Fruit fly (Drosophila melanogaster) whole organism, prepupa: Measurements from ENCODE around the gene wapl.

Source experiments
- CG10631 ChIP-seq: fragments of 200-800 bp; sonication (Bioruptor generic); optimal IDR thresholded peaks from 2 replicates; lab custom pipeline; 2016; ENCODE audit warnings: missing biosample characterization, missing genetic modification characterization
- CG11294 ChIP-seq: fragments of 200-800 bp; sonication (Bioruptor generic); IDR thresholded peaks from 2 replicates; pipeline ENCODE4 v1.3.6; 2022; ENCODE audit warnings: missing biosample characterization, missing genetic modification characterization
- CG11762 ChIP-seq: fragments of 200-800 bp; sonication (Bioruptor generic); optimal IDR thresholded peaks from 3 replicates; lab custom pipeline; 2016; ENCODE audit warnings: missing biosample characterization, missing genetic modification characterization; ENCODE audit not compliant: insufficient read depth
- CG15336 ChIP-seq: fragments of 200-800 bp; sonication (Bioruptor generic); IDR thresholded peaks from 2 replicates; pipeline ENCODE4 v1.3.6; 2022; ENCODE audit warnings: missing biosample characterization, missing genetic modification characterization
- CG1621 ChIP-seq: fragments of 200-800 bp; sonication (Bioruptor generic); optimal IDR thresholded peaks from 3 replicates; lab custom pipeline; 2018; ENCODE audit warnings: missing biosample characterization, mild to moderate bottlenecking, missing genetic modification characterization
- CG16779 ChIP-seq: fragments of 200-800 bp; sonication (Bioruptor generic); optimal IDR thresholded peaks from 3 replicates; lab custom pipeline; 2017; ENCODE audit warnings: missing biosample characterization, mild to moderate bottlenecking, missing genetic modification characterization
- CG3032 ChIP-seq: fragments of 200-800 bp; optimal IDR thresholded peaks from 2 replicates; lab custom pipeline; 2019; ENCODE audit warnings: missing biosample characterization, mild to moderate bottlenecking, missing genetic modification characterization, moderate library complexity
- CG31627 ChIP-seq: fragments of 200-800 bp; sonication (Bioruptor generic); optimal IDR thresholded peaks from 3 replicates; lab custom pipeline; 2016; ENCODE audit warnings: missing biosample characterization, missing genetic modification characterization
- CG3919 ChIP-seq: fragments of 200-800 bp; sonication (Bioruptor generic); optimal IDR thresholded peaks from 3 replicates; lab custom pipeline; 2016; ENCODE audit warnings: missing biosample characterization, missing genetic modification characterization
- CG6163 ChIP-seq: fragments of 200-800 bp; sonication (Bioruptor generic); IDR thresholded peaks from 3 replicates; pipeline ENCODE4 v1.3.6; 2022; ENCODE audit warnings: missing biosample characterization, missing genetic modification characterization
- CG6854 ChIP-seq: fragments of 200-800 bp; sonication (Bioruptor generic); optimal IDR thresholded peaks from 2 replicates; lab custom pipeline; 2017; ENCODE audit warnings: missing biosample characterization, mild to moderate bottlenecking, missing genetic modification characterization
- CG8119 ChIP-seq: fragments of 200-800 bp; sonication (Bioruptor generic); IDR thresholded peaks from 3 replicates; pipeline ENCODE4 v1.3.6; 2022; ENCODE audit warnings: missing biosample characterization, missing genetic modification characterization
- CG8632 ChIP-seq: fragments of 200-800 bp; sonication (Bioruptor generic); optimal IDR thresholded peaks from 3 replicates; lab custom pipeline; 2016; ENCODE audit warnings: missing biosample characterization, missing genetic modification characterization
- CG9139 ChIP-seq: fragments of 200-800 bp; sonication (Bioruptor generic); optimal IDR thresholded peaks from 3 replicates; lab custom pipeline; 2017; ENCODE audit warnings: missing biosample characterization, mild to moderate bottlenecking, missing genetic modification characterization
- Eip75B ChIP-seq: fragments of 200-800 bp; sonication (Bioruptor generic); optimal IDR thresholded peaks from 3 replicates; lab custom pipeline; 2016; ENCODE audit warnings: missing biosample characterization, missing genetic modification characterization
- Eip78C ChIP-seq: fragments of 200-800 bp; sonication (Bioruptor generic); peaks from one replicate; lab custom pipeline; 2016; ENCODE audit warnings: missing biosample characterization, missing genetic modification characterization
- Eip93F ChIP-seq: fragments of 200-800 bp; sonication (Bioruptor generic); optimal IDR thresholded peaks from 2 replicates; lab custom pipeline; 2016; ENCODE audit warnings: missing biosample characterization, mild to moderate bottlenecking, missing genetic modification characterization
- Ets21C ChIP-seq: fragments of 200-800 bp; sonication (Bioruptor generic); optimal IDR thresholded peaks from 3 replicates; lab custom pipeline; 2016; ENCODE audit warnings: missing biosample characterization, missing genetic modification characterization
- Gug ChIP-seq: fragments of 200-800 bp; sonication (Bioruptor generic); IDR thresholded peaks from 2 replicates; pipeline ENCODE4 v1.3.6; 2022; ENCODE audit warnings: missing biosample characterization, missing genetic modification characterization
- Hr39 ChIP-seq: fragments of 200-800 bp; sonication (Bioruptor generic); optimal IDR thresholded peaks from 2 replicates; lab custom pipeline; 2016; ENCODE audit warnings: missing biosample characterization, missing genetic modification characterization
- Hr4 ChIP-seq: fragments of 200-800 bp; sonication (Bioruptor generic); optimal IDR thresholded peaks from 3 replicates; lab custom pipeline; 2016; ENCODE audit warnings: missing biosample characterization, missing genetic modification characterization
- Met ChIP-seq: fragments of 200-800 bp; sonication (Bioruptor generic); optimal IDR thresholded peaks from 3 replicates; lab custom pipeline; 2016; ENCODE audit warnings: missing biosample characterization, missing genetic modification characterization
- OdsH ChIP-seq: fragments of 200-800 bp; sonication (Bioruptor generic); optimal IDR thresholded peaks from 3 replicates; lab custom pipeline; 2016; ENCODE audit warnings: missing biosample characterization, missing genetic modification characterization
- Smox ChIP-seq: fragments of 200-800 bp; sonication (Bioruptor generic); optimal IDR thresholded peaks from 3 replicates; lab custom pipeline; 2016; ENCODE audit warnings: missing biosample characterization, missing genetic modification characterization
- Sox14 ChIP-seq: fragments of 200-800 bp; sonication (Bioruptor generic); optimal IDR thresholded peaks from 3 replicates; lab custom pipeline; 2016; ENCODE audit warnings: missing biosample characterization, missing genetic modification characterization
- Sox15 ChIP-seq: fragments of 200-800 bp; sonication (Bioruptor generic); optimal IDR thresholded peaks from 3 replicates; lab custom pipeline; 2016; ENCODE audit warnings: missing biosample characterization, missing genetic modification characterization
- achi ChIP-seq: fragments of 200-800 bp; sonication (Bioruptor generic); optimal IDR thresholded peaks from 3 replicates; lab custom pipeline; 2016; ENCODE audit warnings: missing biosample characterization, missing genetic modification characterization
- acj6 ChIP-seq: fragments of 200-800 bp; sonication (Bioruptor generic); optimal IDR thresholded peaks from 3 replicates; lab custom pipeline; 2016; ENCODE audit warnings: missing biosample characterization, missing genetic modification characterization
- cyc ChIP-seq: fragments of 200-800 bp; sonication (Bioruptor generic); optimal IDR thresholded peaks from 3 replicates; lab custom pipeline; 2016; ENCODE audit warnings: missing biosample characterization, missing genetic modification characterization
- dac ChIP-seq: fragments of 200-800 bp; sonication (Bioruptor generic); optimal IDR thresholded peaks from 2 replicates; lab custom pipeline; 2017; ENCODE audit warnings: missing biosample characterization, mild to moderate bottlenecking, missing genetic modification characterization
- eg ChIP-seq: fragments of 200-800 bp; sonication (Bioruptor generic); IDR thresholded peaks from 3 replicates; pipeline ENCODE4 v1.3.6; 2022; ENCODE audit warnings: missing biosample characterization, missing genetic modification characterization
- esn ChIP-seq: fragments of 200-800 bp; sonication (Bioruptor generic); optimal IDR thresholded peaks from 2 replicates; lab custom pipeline; 2016; ENCODE audit warnings: missing biosample characterization, mild to moderate bottlenecking, missing genetic modification characterization, moderate library complexity
- fd85E ChIP-seq: fragments of 200-800 bp; sonication (Bioruptor generic); optimal IDR thresholded peaks from 3 replicates; lab custom pipeline; 2016; ENCODE audit warnings: missing biosample characterization, missing genetic modification characterization
- lz ChIP-seq: fragments of 200-800 bp; sonication (Bioruptor generic); optimal IDR thresholded peaks from 3 replicates; lab custom pipeline; 2016; ENCODE audit warnings: missing biosample characterization, missing genetic modification characterization
- pdm3 ChIP-seq: fragments of 200-800 bp; sonication (Bioruptor generic); optimal IDR thresholded peaks from 3 replicates; lab custom pipeline; 2016; ENCODE audit warnings: missing biosample characterization, missing genetic modification characterization
- salr ChIP-seq, 2 experiments: fragments of 200-800 bp; sonication (Bioruptor generic); optimal IDR thresholded peaks; 3 replicates each; lab custom pipeline; 2016 to 2018; ENCODE audit warnings: missing biosample characterization in 2 of 2, missing genetic modification characterization in 2 of 2, mild to moderate bottlenecking in 1 of 2
- svp ChIP-seq: fragments of 200-800 bp; sonication (Bioruptor generic); peaks from one replicate; lab custom pipeline; 2016; ENCODE audit warnings: missing biosample characterization, missing genetic modification characterization
- topi ChIP-seq: fragments of 200-800 bp; sonication (Bioruptor generic); optimal IDR thresholded peaks from 3 replicates; lab custom pipeline; 2016; ENCODE audit warnings: missing biosample characterization, missing genetic modification characterization
- vri ChIP-seq: fragments of 200-800 bp; sonication (Bioruptor generic); optimal IDR thresholded peaks from 3 replicates; lab custom pipeline; 2016; ENCODE audit warnings: missing biosample characterization, mild to moderate bottlenecking, missing genetic modification characterization

Gene wapl

DNA sequence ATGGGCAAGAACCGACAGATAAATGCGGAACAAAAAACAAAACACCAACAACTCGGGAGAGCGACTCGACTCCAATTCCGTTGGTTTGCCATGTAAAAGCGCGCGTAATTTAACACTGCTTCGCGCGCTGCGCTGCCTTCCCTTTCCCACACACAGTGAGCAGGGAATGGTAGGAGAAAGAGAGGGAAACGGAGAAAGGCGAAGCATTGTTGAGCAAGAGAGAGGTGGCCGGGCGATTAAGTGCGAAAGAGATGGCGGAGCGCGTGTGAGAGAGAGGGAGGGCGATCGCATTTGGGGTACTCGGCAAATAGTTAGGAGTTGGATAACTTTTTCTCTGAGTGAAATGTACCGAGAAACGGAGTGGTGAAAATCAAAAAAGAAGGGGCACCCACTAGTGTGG is 2.9 kb downstream of the wapl start (continued):
- no peak for TF ChIP-seq CG11762 (GFP tag; lab: Kevin White, UChicago)
- no peak for TF ChIP-seq fd85E (GFP tag; lab: Kevin White, UChicago)
- no peak for TF ChIP-seq CG8632 (GFP tag; lab: Kevin White, UChicago)
- no peak for TF ChIP-seq Gug (GFP tag; lab: Robert Waterston, UW)
- peak; percentile 69 for TF ChIP-seq Sox14 (GFP tag; lab: Kevin White, UChicago)
- TF ChIP-seq Sox15 (GFP tag; lab: Kevin White, UChicago) = no peak
- TF ChIP-seq lz = no peak
- TF ChIP-seq Eip75B = peak; percentile 31
- peak; percentile 28; the same call in 1 of the 3 replicates for TF ChIP-seq eg (GFP tag; lab: Robert Waterston, UW)
- no peak; the same call in 2 of the 3 replicates for TF ChIP-seq CG8119 (GFP tag; lab: Robert Waterston, UW)
- TF ChIP-seq CG6854 (GFP tag; lab: Kevin White, UChicago) = no peak
- TF ChIP-seq CG16779 (tag; lab: Kevin White, UChicago) = no peak
- no peak for TF ChIP-seq dac (GFP tag; lab: Kevin White, UChicago)
- TF ChIP-seq salr (GFP tag; optimal IDR thresholded peaks at IDR 0.05; lab: Kevin White, UChicago) = no peak
- no peak for TF ChIP-seq OdsH (GFP tag; lab: Kevin White, UChicago)
- TF ChIP-seq CG3032 (tag; lab: Kevin White, UChicago) = no peak
- TF ChIP-seq CG11294 (GFP tag; lab: Robert Waterston, UW) = no peak

DNA sequence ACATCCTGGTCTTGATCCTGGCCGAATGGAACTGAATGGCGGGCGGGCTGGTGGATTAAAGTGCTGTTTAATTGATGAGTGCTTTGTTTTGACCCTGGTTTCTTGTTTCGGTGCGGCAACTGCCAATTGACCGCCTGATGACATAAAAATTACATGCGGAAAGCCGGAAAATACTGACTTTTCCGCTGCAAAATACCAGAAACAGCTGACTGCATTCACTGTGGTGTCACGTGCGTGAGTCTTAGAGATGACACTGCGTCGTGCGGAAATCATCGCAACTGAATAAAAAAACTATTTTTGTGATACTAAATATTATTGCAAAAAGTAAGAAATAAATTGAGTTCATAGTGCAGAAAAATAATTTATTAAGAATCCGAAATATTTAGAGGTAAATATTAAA is 9.3 kb downstream of the wapl start, which contains the start of gene bcn92:
Gene bcn92 (minus strand): TSS at position 170 of the 400 bp plus-strand sequence.
- TF ChIP-seq CG1621 (tag; lab: Kevin White, UChicago) (peak; percentile 4), Hr39 (GFP tag; lab: Kevin White, UChicago) (peak; percentile 44), CG6163 (GFP tag; lab: Robert Waterston, UW) (peak; percentile 15; the same call in 1 of the 3 replicates), Eip75B (peak; percentile 1), Eip93F (no peak), CG15336 (GFP tag; lab: Robert Waterston, UW) (no peak), Sox15 (GFP tag; lab: Kevin White, UChicago) (no peak), CG9139 (GFP tag; lab: Kevin White, UChicago) (no peak), Hr4 (GFP tag; lab: Kevin White, UChicago) (peak; percentile 7), svp (GFP tag; lab: Kevin White, UChicago) (peak; percentile 61), esn (GFP tag; lab: Kevin White, UChicago) (peak; percentile 59), CG3919 (GFP tag; lab: Kevin White, UChicago) (peak; percentile 17), lz (peak; percentile 44), CG6854 (GFP tag; lab: Kevin White, UChicago) (no peak), achi (peak; percentile 31), CG10631 (GFP tag; lab: Kevin White, UChicago) (no peak), topi (peak; percentile 38), CG31627 (GFP tag; lab: Kevin White, UChicago) (peak; percentile 47), Ets21C (GFP tag; lab: Kevin White, UChicago) (peak; percentile 13), acj6 (GFP tag; lab: Kevin White, UChicago) (peak; percentile 7), Sox14 (GFP tag; lab: Kevin White, UChicago) (peak; percentile 41), CG8632 (GFP tag; lab: Kevin White, UChicago) (no peak), Eip78C (GFP tag; lab: Kevin White, UChicago) (peak; percentile 70), cyc (GFP tag; lab: Kevin White, UChicago) (peak; percentile 42), Met (GFP tag; lab: Kevin White, UChicago) (peak; percentile 36), Smox (GFP tag; lab: Kevin White, UChicago) (peak; percentile 50), OdsH (GFP tag; lab: Kevin White, UChicago) (peak; percentile 20), vri (GFP tag; lab: Kevin White, UChicago) (peak; percentile 62), pdm3 (no peak)

DNA sequence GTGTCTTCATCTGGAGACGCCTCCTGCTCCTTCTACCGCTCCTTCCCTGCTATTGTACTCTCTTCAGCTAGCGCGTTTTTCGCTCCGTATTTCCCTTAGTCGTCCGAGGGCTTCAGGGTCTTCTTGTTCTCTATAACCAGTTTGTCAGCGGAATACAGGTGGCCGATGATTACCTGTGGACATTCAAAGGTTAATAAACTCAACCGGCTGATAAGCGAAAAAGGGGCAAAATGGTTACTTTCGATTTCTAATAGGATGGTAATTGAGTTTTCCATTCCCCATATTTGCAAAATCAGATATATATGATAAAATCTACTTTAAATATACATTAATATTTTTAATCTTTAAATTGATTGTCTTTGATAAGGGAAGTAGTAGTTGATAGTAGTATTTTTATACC is 10.1 kb downstream of the wapl start:
- TF ChIP-seq svp (GFP tag; lab: Kevin White, UChicago) (peak; percentile 25), Eip93F (no peak)
